Fruit fly (Drosophila melanogaster): Measurements from ENCODE around the gene CG13737.

CG13737 gene

dm6 chr3L:13903186-13904020, 24.6 kb downstream of the CG13737 start, which contains the start of gene dysc:
TSS of gene dysc (minus strand) at chr3L:13903236.
- peak; percentile 52 for TF ChIP-seq Dek (tag; optimal IDR thresholded peaks at IDR 0.05)
- peak; percentile 51 for TF ChIP-seq sob (GFP tag; IDR thresholded peaks at IDR 0.05)
- no peak for TF ChIP-seq trem (tag; optimal IDR thresholded peaks at IDR 0.05)
- no peak for TF ChIP-seq Stat92E (GFP tag; optimal IDR thresholded peaks at IDR 0.05)
- TF ChIP-seq fu2 (GFP tag; optimal IDR thresholded peaks at IDR 0.05), result no peak
- TF ChIP-seq Side (GFP tag; optimal IDR thresholded peaks at IDR 0.05), result no peak
- no peak for TF ChIP-seq wek (GFP tag; optimal IDR thresholded peaks at IDR 0.05)
- no peak for TF ChIP-seq CG6254 (GFP tag; optimal IDR thresholded peaks at IDR 0.05)
- TF ChIP-seq Hand (GFP tag; optimal IDR thresholded peaks at IDR 0.05), result peak; percentile 72
- TF ChIP-seq CG31224 (GFP tag; IDR thresholded peaks at IDR 0.05), result no peak
- TF ChIP-seq CG1233 (GFP tag; optimal IDR thresholded peaks at IDR 0.05), result no peak
- TF ChIP-seq CG10147 (GFP tag; optimal IDR thresholded peaks at IDR 0.05), result peak; percentile 61
- TF ChIP-seq Nf-YA (GFP tag; IDR thresholded peaks at IDR 0.05), result no peak
- TF ChIP-seq aop (GFP tag; IDR thresholded peaks at IDR 0.05), result no peak
- no peak for TF ChIP-seq ash1 (GFP tag; optimal IDR thresholded peaks at IDR 0.05)
- TF ChIP-seq CG2712 (tag; optimal IDR thresholded peaks at IDR 0.05), result peak; percentile 37
- no peak for TF ChIP-seq Atf3 (GFP tag; optimal IDR thresholded peaks at IDR 0.05)
- peak; percentile 69 for TF ChIP-seq Hmr (GFP tag; optimal IDR thresholded peaks at IDR 0.05)
- TF ChIP-seq Fer1 (GFP tag; optimal IDR thresholded peaks at IDR 0.05), result peak; percentile 78
- no peak for TF ChIP-seq jigr1 (GFP tag; IDR thresholded peaks at IDR 0.05)
- peak; percentile 56 for TF ChIP-seq CoRest (tag; optimal IDR thresholded peaks at IDR 0.05)
- peak; percentile 10 for TF ChIP-seq CG2120 (GFP tag; optimal IDR thresholded peaks at IDR 0.05)
- TF ChIP-seq CG8388 (GFP tag; optimal IDR thresholded peaks at IDR 0.05), result no peak
- no peak for TF ChIP-seq CG8281 (tag; optimal IDR thresholded peaks at IDR 0.05)
- TF ChIP-seq CG10209 (GFP tag; optimal IDR thresholded peaks at IDR 0.05), result peak; percentile 6
- TF ChIP-seq CTCF (GFP tag; optimal IDR thresholded peaks at IDR 0.05), result no peak
- TF ChIP-seq PHDP (tag; optimal IDR thresholded peaks at IDR 0.05), result peak; percentile 65
- peak; percentile 10 for TF ChIP-seq NfI (GFP tag; optimal IDR thresholded peaks at IDR 0.05)
- no peak for TF ChIP-seq CG9876 (GFP tag; optimal IDR thresholded peaks at IDR 0.05)
- peak; percentile 14 for TF ChIP-seq fd3F (GFP tag; optimal IDR thresholded peaks at IDR 0.05)
- TF ChIP-seq CG6689 (GFP tag; IDR thresholded peaks at IDR 0.05), result peak; percentile 23; the same call in 1 of the 2 replicates
- peak; percentile 35 for TF ChIP-seq Sox100B (GFP tag; optimal IDR thresholded peaks at IDR 0.05)
- peak; percentile 4 for TF ChIP-seq CG5180 (GFP tag; optimal IDR thresholded peaks at IDR 0.05)
- TF ChIP-seq cas (GFP tag; IDR thresholded peaks at IDR 0.05), result no peak
- peak; percentile 4 for TF ChIP-seq nmo (GFP tag; optimal IDR thresholded peaks at IDR 0.05)
- TF ChIP-seq CG33213 (GFP tag; optimal IDR thresholded peaks at IDR 0.05), result no peak
- TF ChIP-seq crp (GFP tag; optimal IDR thresholded peaks at IDR 0.05), result no peak
- TF ChIP-seq abd-A (tag; optimal IDR thresholded peaks at IDR 0.05), result peak; percentile 83
- peak; percentile 47 for TF ChIP-seq sens (GFP tag)
- no peak for TF ChIP-seq CG12659 (GFP tag; optimal IDR thresholded peaks at IDR 0.05)
- peak; percentile 64 for TF ChIP-seq grau (tag; optimal IDR thresholded peaks at IDR 0.05)
- TF ChIP-seq pan (optimal IDR thresholded peaks at IDR 0.05), result no peak
- TF ChIP-seq pan (GFP tag; optimal IDR thresholded peaks at IDR 0.05 in 1 of 2, IDR thresholded peaks at IDR 0.05 in 1 of 2), result peak in 1 of 2 experiments; percentile 43
- peak; percentile 37; the same call in 1 of the 3 replicates for TF ChIP-seq tgo (GFP tag; IDR thresholded peaks at IDR 0.05)
- TF ChIP-seq CG18476 (GFP tag; optimal IDR thresholded peaks at IDR 0.05), result no peak
- peak; percentile 16 for TF ChIP-seq HHEX (GFP tag; optimal IDR thresholded peaks at IDR 0.05)
- TF ChIP-seq CG11085 (GFP tag; IDR thresholded peaks at IDR 0.05), result no peak
- peak; percentile 31; the same call in 1 of the 2 replicates for TF ChIP-seq CG3847 (GFP tag; IDR thresholded peaks at IDR 0.05)
- TF ChIP-seq CG15269 (tag; optimal IDR thresholded peaks at IDR 0.05), result peak; percentile 73
